Worm (Caenorhabditis elegans): ENCODE measurements around the gene npr-8.
A peak's percentile ranks its signal among the peaks of the same experiment; 100 is the strongest.

npr-8 gene

DNA sequence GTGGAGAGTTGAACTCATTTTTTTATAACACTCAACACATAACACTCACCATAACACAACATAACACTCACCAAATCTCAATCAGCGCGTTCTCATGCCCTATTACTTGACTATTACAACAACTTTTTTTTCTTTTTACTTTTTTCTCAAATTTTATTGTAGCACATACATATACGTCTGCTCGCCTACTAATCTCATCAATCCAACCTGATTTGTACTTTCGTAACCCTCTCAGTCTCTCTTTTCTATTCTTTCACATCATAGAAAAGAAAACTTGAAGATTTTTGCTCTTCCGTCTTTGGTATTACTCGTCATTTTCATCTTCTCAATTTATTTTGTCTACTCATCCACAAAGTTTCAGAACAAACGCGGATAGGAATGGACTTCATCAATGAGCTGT is at the start of gene npr-8:
TSS of gene npr-8 (plus strand) at position 362 of the 400 bp plus-strand sequence.
- no peak for TF ChIP-seq elt-3 (tag; optimal IDR thresholded peaks at IDR 0.05)
- TF ChIP-seq fkh-10 (GFP tag; optimal IDR thresholded peaks at IDR 0.05), result peak; percentile 37
- no peak for TF ChIP-seq skn-1 (tag; optimal IDR thresholded peaks at IDR 0.05)
- no peak for TF ChIP-seq nhr-77 (tag; optimal IDR thresholded peaks at IDR 0.05)
- no peak for TF ChIP-seq mdl-1 (tag; optimal IDR thresholded peaks at IDR 0.05)
- TF ChIP-seq ceh-9 (tag; optimal IDR thresholded peaks at IDR 0.05), result no peak

DNA sequence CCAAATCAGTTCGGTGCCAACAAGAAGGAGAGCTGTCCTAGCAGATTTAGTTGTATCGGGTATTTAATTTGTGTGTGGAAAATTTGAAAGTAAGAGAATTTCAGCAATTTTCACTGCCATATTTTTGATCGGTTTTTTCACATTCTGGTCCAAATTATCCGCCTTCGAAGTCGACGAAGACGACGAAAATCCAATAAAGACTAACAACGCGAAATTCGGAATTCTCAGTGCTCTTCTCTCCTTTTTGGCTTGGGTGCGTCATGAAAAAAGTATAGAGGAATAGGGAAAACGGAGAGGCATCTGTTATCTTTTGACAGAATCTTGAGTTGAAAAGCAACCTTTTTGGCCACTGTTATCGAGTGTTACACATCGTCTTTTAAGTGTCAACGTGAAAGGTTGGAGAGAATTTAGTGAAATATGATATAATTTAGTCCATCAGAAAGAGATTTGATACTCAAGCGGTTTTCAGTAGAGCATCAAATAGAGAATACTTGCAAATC is 49.0 kb upstream of the npr-8 start:
- no peak for TF ChIP-seq elt-3 (tag; optimal IDR thresholded peaks at IDR 0.05)
- TF ChIP-seq unc-62 (GFP tag; optimal IDR thresholded peaks at IDR 0.05), result peak; percentile 41
- no peak for TF ChIP-seq elt-2 (tag; optimal IDR thresholded peaks at IDR 0.05)
- no peak for TF ChIP-seq snpc-4 (tag; optimal IDR thresholded peaks at IDR 0.05)
- no peak for TF ChIP-seq nhr-76 (tag; optimal IDR thresholded peaks at IDR 0.05)
- TF ChIP-seq nhr-23 (tag; optimal IDR thresholded peaks at IDR 0.05), result no peak
- TF ChIP-seq lin-39 (tag; optimal IDR thresholded peaks at IDR 0.05), result no peak
- TF ChIP-seq nhr-12 (tag; optimal IDR thresholded peaks at IDR 0.05), result no peak
- no peak for TF ChIP-seq pha-4 (tag; optimal IDR thresholded peaks at IDR 0.05)
- TF ChIP-seq elt-1 (tag; optimal IDR thresholded peaks at IDR 0.05), result peak; percentile 82
- no peak for TF ChIP-seq daf-12 (tag; optimal IDR thresholded peaks at IDR 0.05)
- TF ChIP-seq lin-15B (tag; optimal IDR thresholded peaks at IDR 0.05), result no peak

- peak; percentile 51 for TF ChIP-seq nhr-23 (tag; optimal IDR thresholded peaks at IDR 0.05)
- TF ChIP-seq nhr-25 (tag; optimal IDR thresholded peaks at IDR 0.05), result peak; percentile 59
- TF ChIP-seq ceh-28 (tag; optimal IDR thresholded peaks at IDR 0.05), result no peak
These were observed 47.5 kb upstream of the npr-8 start, which contains the start of gene ttr-59 for ce11 chrX:7329601-7330000. Gene ttr-59, plus strand, starts transcription at chrX:7329818.

- TF ChIP-seq jun-1 (tag; optimal IDR thresholded peaks at IDR 0.05) (no peak), elt-1 (tag; optimal IDR thresholded peaks at IDR 0.05) (peak; percentile 48), nhr-23 (tag; optimal IDR thresholded peaks at IDR 0.05) (peak; percentile 75), nhr-25 (tag; optimal IDR thresholded peaks at IDR 0.05) (peak; percentile 38)
These were observed 46.4 kb upstream of the npr-8 start, which contains the start of gene ttr-30 for ce11 chrX:7330685-7331196. Gene ttr-30, plus strand, starts transcription at chrX:7330949.

DNA sequence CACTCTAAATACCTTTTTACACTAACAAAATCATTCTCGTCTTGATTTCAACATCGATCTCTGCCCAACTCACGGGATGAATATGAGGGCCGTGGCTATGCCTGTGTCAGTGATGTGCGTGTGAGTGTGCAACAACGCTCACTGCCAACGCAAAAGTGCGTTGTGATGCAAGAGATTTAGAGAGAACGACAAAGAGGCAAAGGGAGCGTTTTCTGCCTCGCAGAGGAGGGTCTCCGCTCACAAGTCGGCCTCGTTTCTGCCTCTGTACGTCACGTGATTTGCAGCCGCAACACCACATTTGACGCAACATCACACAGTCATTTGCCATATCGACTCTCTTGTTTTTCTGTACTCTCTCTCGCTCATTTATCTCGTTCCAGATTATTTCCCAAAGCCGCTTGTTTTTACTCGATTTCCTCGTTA is 42.8 kb upstream of the npr-8 start, which contains the start of gene epg-7:
TSS of gene epg-7 (plus strand) at position 413 of the 423 bp plus-strand sequence.
- TF ChIP-seq aly-2 (tag; optimal IDR thresholded peaks at IDR 0.05) (no peak), egl-5 (tag; optimal IDR thresholded peaks at IDR 0.05) (peak; percentile 96), nhr-237 (tag; optimal IDR thresholded peaks at IDR 0.05) (no peak), unc-39 (tag; optimal IDR thresholded peaks at IDR 0.05) (no peak), ztf-4 (tag; optimal IDR thresholded peaks at IDR 0.05) (peak; percentile 72), elt-1 (tag; optimal IDR thresholded peaks at IDR 0.05) (peak; percentile 75), ceh-9 (tag; optimal IDR thresholded peaks at IDR 0.05) (no peak), egl-27 (tag; optimal IDR thresholded peaks at IDR 0.05) (peak; percentile 70), pha-4 (tag; optimal IDR thresholded peaks at IDR 0.05) (peak; percentile 93), nfya-1 (tag; optimal IDR thresholded peaks at IDR 0.05; ENCODE audit: insufficient read depth) (peak; percentile 95), ceh-28 (tag; optimal IDR thresholded peaks at IDR 0.05) (peak; percentile 83), nhr-43 (tag; optimal IDR thresholded peaks at IDR 0.05; ENCODE audit: poor library complexity, severe bottlenecking) (peak; percentile 92), lsy-12 (tag; optimal IDR thresholded peaks at IDR 0.05) (peak; percentile 90), nhr-28 (tag; optimal IDR thresholded peaks at IDR 0.05) (no peak), tbx-2 (tag; optimal IDR thresholded peaks at IDR 0.05) (peak; percentile 91), mdl-1 (tag; optimal IDR thresholded peaks at IDR 0.05) (peak; percentile 77), R02D3.7 (tag; optimal IDR thresholded peaks at IDR 0.05) (peak; percentile 63), ceh-82 (tag; optimal IDR thresholded peaks at IDR 0.05) (no peak), nhr-25 (tag; optimal IDR thresholded peaks at IDR 0.05) (peak; percentile 96), skn-1 (tag; optimal IDR thresholded peaks at IDR 0.05) (peak; percentile 70), eor-1 (tag; optimal IDR thresholded peaks at IDR 0.05) (no peak), nhr-12 (tag; optimal IDR thresholded peaks at IDR 0.05) (no peak), ztf-11 (tag; optimal IDR thresholded peaks at IDR 0.05) (no peak), nhr-77 (tag; optimal IDR thresholded peaks at IDR 0.05) (no peak), lin-39 (tag; optimal IDR thresholded peaks at IDR 0.05) (peak; percentile 99), fkh-2 (tag; optimal IDR thresholded peaks at IDR 0.05) (no peak), nhr-76 (tag; optimal IDR thresholded peaks at IDR 0.05) (peak; percentile 60), nhr-11 (tag; optimal IDR thresholded peaks at IDR 0.05) (peak; percentile 82), elt-2 (tag; optimal IDR thresholded peaks at IDR 0.05) (peak; percentile 85), nhr-67 (tag; optimal IDR thresholded peaks at IDR 0.05) (no peak), elt-3 (tag; optimal IDR thresholded peaks at IDR 0.05) (peak in 1 of 3 experiments; percentile 69), hmg-11 (tag; optimal IDR thresholded peaks at IDR 0.05) (peak; percentile 100), pqm-1 (tag; optimal IDR thresholded peaks at IDR 0.05) (peak; percentile 54), fkh-10 (GFP tag; optimal IDR thresholded peaks at IDR 0.05) (peak; percentile 3), lin-15B (tag; optimal IDR thresholded peaks at IDR 0.05) (peak; percentile 79), sea-2 (GFP tag; optimal IDR thresholded peaks at IDR 0.05) (no peak), ceh-16 (tag; optimal IDR thresholded peaks at IDR 0.05) (no peak)
